Worm (Caenorhabditis elegans): ENCODE measurements around the gene gtsf-1.

gtsf-1 gene

ce11 chrIV:16860702-16861101 lies 4.9 kb upstream of the gtsf-1 start:
- TF ChIP-seq hnd-1 (tag; optimal IDR thresholded peaks at IDR 0.05) = no peak
- no peak for TF ChIP-seq B0310.2 (tag; optimal IDR thresholded peaks at IDR 0.05)
- TF ChIP-seq hmbx-1 (tag; optimal IDR thresholded peaks at IDR 0.05) = no peak

ce11 chrIV:16863431-16863895 lies 2.2 kb upstream of the gtsf-1 start, which contains the start of the genes mel-46 and lsy-13:
Gene mel-46 (minus strand): TSS chrIV:16863481.
Gene lsy-13 (plus strand): TSS chrIV:16863870.
- peak; percentile 75 for TF ChIP-seq pes-1 (GFP tag; IDR thresholded peaks at IDR 0.05)
- TF ChIP-seq F13C5.2 (tag; optimal IDR thresholded peaks at IDR 0.05) = peak; percentile 62
- TF ChIP-seq hmg-4 (GFP tag; optimal IDR thresholded peaks at IDR 0.05) = no peak
- no peak for TF ChIP-seq ets-7 (tag; optimal IDR thresholded peaks at IDR 0.05)
- 0 out of 2 replicates have a peak, but pooled peaks have one; percentile 59 for TF ChIP-seq sea-1 (GFP tag; conservative IDR thresholded peaks at IDR 0.05)
- no peak for TF ChIP-seq ama-1 (optimal IDR thresholded peaks at IDR 0.05)
- no peak for TF ChIP-seq tra-4 (tag; optimal IDR thresholded peaks at IDR 0.05)
- peak; percentile 46 for TF ChIP-seq ceh-36 (tag; optimal IDR thresholded peaks at IDR 0.05)
- peak; percentile 32; the same call in 1 of the 2 replicates for TF ChIP-seq tbx-37 (GFP tag; conservative IDR thresholded peaks at IDR 0.05)
- TF ChIP-seq hmbx-1 (tag; optimal IDR thresholded peaks at IDR 0.05) = no peak
- TF ChIP-seq ceh-13 (GFP tag; optimal IDR thresholded peaks at IDR 0.05) = peak; percentile 17
- peak; percentile 39 for TF ChIP-seq hnd-1 (tag; optimal IDR thresholded peaks at IDR 0.05)
- 0 out of 2 replicates have a peak, but pooled peaks have one; percentile 52 for TF ChIP-seq flt-1 (GFP tag; IDR thresholded peaks at IDR 0.05)
- 0 out of 2 replicates have a peak, but pooled peaks have one; percentile 29 for TF ChIP-seq scrt-1 (GFP tag; IDR thresholded peaks at IDR 0.05)
- TF ChIP-seq B0310.2 (tag; optimal IDR thresholded peaks at IDR 0.05) = peak; percentile 25
- TF ChIP-seq aly-1 (tag; optimal IDR thresholded peaks at IDR 0.05) = no peak
- peak; percentile 56; the same call in 1 of the 2 replicates for TF ChIP-seq tbx-11 (GFP tag; IDR thresholded peaks at IDR 0.05)

ce11 chrIV:16864876-16865275 lies 764 bp upstream of the gtsf-1 start:
- TF ChIP-seq flt-1 (GFP tag; IDR thresholded peaks at IDR 0.05) = no peak
- TF ChIP-seq pes-1 (GFP tag; IDR thresholded peaks at IDR 0.05) = no peak
- TF ChIP-seq B0310.2 (tag; optimal IDR thresholded peaks at IDR 0.05) = no peak
- TF ChIP-seq scrt-1 (GFP tag; IDR thresholded peaks at IDR 0.05) = no peak
- no peak for TF ChIP-seq tbx-37 (GFP tag; conservative IDR thresholded peaks at IDR 0.05)
- no peak for TF ChIP-seq hmg-4 (GFP tag; optimal IDR thresholded peaks at IDR 0.05)
- no peak for TF ChIP-seq aly-1 (tag; optimal IDR thresholded peaks at IDR 0.05)
- no peak for TF ChIP-seq hmbx-1 (tag; optimal IDR thresholded peaks at IDR 0.05)
- no peak for TF ChIP-seq tbx-11 (GFP tag; IDR thresholded peaks at IDR 0.05)
- TF ChIP-seq F13C5.2 (tag; optimal IDR thresholded peaks at IDR 0.05) = no peak
- TF ChIP-seq ama-1 (optimal IDR thresholded peaks at IDR 0.05) = no peak
- no peak for TF ChIP-seq ets-7 (tag; optimal IDR thresholded peaks at IDR 0.05)
- no peak for TF ChIP-seq hnd-1 (tag; optimal IDR thresholded peaks at IDR 0.05)
- TF ChIP-seq ceh-36 (tag; optimal IDR thresholded peaks at IDR 0.05) = no peak
- no peak for TF ChIP-seq tra-4 (tag; optimal IDR thresholded peaks at IDR 0.05)
- TF ChIP-seq sea-1 (GFP tag; conservative IDR thresholded peaks at IDR 0.05) = no peak

- TF ChIP-seq pes-1 (GFP tag; IDR thresholded peaks at IDR 0.05) = 0 out of 2 replicates have a peak, but pooled peaks have one; percentile 29
These were observed 847 bp downstream of the gtsf-1 start for ce11 chrIV:16866487-16866886.

ce11 chrIV:16867223-16867622 lies 1.6 kb downstream of the gtsf-1 start, which contains the start of gene T06A10.107:
Gene T06A10.107 (plus strand): TSS chrIV:16867523.
- TF ChIP-seq hmg-4 (GFP tag; optimal IDR thresholded peaks at IDR 0.05) (no peak), hmbx-1 (tag; optimal IDR thresholded peaks at IDR 0.05) (no peak), hnd-1 (tag; optimal IDR thresholded peaks at IDR 0.05) (no peak), tbx-37 (GFP tag; conservative IDR thresholded peaks at IDR 0.05) (no peak), ama-1 (optimal IDR thresholded peaks at IDR 0.05) (no peak), ceh-36 (tag; optimal IDR thresholded peaks at IDR 0.05) (no peak), scrt-1 (GFP tag; IDR thresholded peaks at IDR 0.05) (no peak), F13C5.2 (tag; optimal IDR thresholded peaks at IDR 0.05) (no peak), pes-1 (GFP tag; IDR thresholded peaks at IDR 0.05) (no peak), tbx-11 (GFP tag; IDR thresholded peaks at IDR 0.05) (no peak)

ce11 chrIV:16868900-16869299 lies 3.3 kb downstream of the gtsf-1 start, which contains the start of gene T06A10.106:
Gene T06A10.106 (minus strand): TSS chrIV:16869000.
- no peak for TF ChIP-seq hnd-1 (tag; optimal IDR thresholded peaks at IDR 0.05)
- TF ChIP-seq scrt-1 (GFP tag; IDR thresholded peaks at IDR 0.05) = no peak
- no peak for TF ChIP-seq ets-7 (tag; optimal IDR thresholded peaks at IDR 0.05)
- no peak for TF ChIP-seq flt-1 (GFP tag; IDR thresholded peaks at IDR 0.05)
- TF ChIP-seq tbx-11 (GFP tag; IDR thresholded peaks at IDR 0.05) = no peak
- no peak for TF ChIP-seq hmbx-1 (tag; optimal IDR thresholded peaks at IDR 0.05)
- no peak for TF ChIP-seq pes-1 (GFP tag; IDR thresholded peaks at IDR 0.05)
- TF ChIP-seq ceh-13 (GFP tag; optimal IDR thresholded peaks at IDR 0.05) = no peak
- TF ChIP-seq hmg-4 (GFP tag; optimal IDR thresholded peaks at IDR 0.05) = no peak
- TF ChIP-seq aly-1 (tag; optimal IDR thresholded peaks at IDR 0.05) = no peak
- no peak for TF ChIP-seq ama-1 (optimal IDR thresholded peaks at IDR 0.05)
- no peak for TF ChIP-seq F13C5.2 (tag; optimal IDR thresholded peaks at IDR 0.05)
- no peak for TF ChIP-seq ceh-36 (tag; optimal IDR thresholded peaks at IDR 0.05)
- TF ChIP-seq tbx-37 (GFP tag; conservative IDR thresholded peaks at IDR 0.05) = no peak
- TF ChIP-seq B0310.2 (tag; optimal IDR thresholded peaks at IDR 0.05) = no peak
- TF ChIP-seq sea-1 (GFP tag; conservative IDR thresholded peaks at IDR 0.05) = no peak
- TF ChIP-seq tra-4 (tag; optimal IDR thresholded peaks at IDR 0.05) = no peak

- TF ChIP-seq flt-1 (GFP tag; IDR thresholded peaks at IDR 0.05) = peak; percentile 47; the same call in 1 of the 2 replicates
- peak; percentile 53; the same call in 1 of the 2 replicates for TF ChIP-seq pes-1 (GFP tag; IDR thresholded peaks at IDR 0.05)
These were observed 16.8 kb downstream of the gtsf-1 start for ce11 chrIV:16882414-16882813.

ce11 chrIV:16888580-16888979 lies 22.9 kb downstream of the gtsf-1 start:
- no peak for TF ChIP-seq hmbx-1 (tag; optimal IDR thresholded peaks at IDR 0.05)
- no peak for TF ChIP-seq F13C5.2 (tag; optimal IDR thresholded peaks at IDR 0.05)
- no peak for TF ChIP-seq hnd-1 (tag; optimal IDR thresholded peaks at IDR 0.05)
- no peak for TF ChIP-seq ama-1 (optimal IDR thresholded peaks at IDR 0.05)
- no peak for TF ChIP-seq tbx-37 (GFP tag; conservative IDR thresholded peaks at IDR 0.05)
- TF ChIP-seq ets-7 (tag; optimal IDR thresholded peaks at IDR 0.05) = no peak
- no peak for TF ChIP-seq hmg-4 (GFP tag; optimal IDR thresholded peaks at IDR 0.05)
- TF ChIP-seq ceh-36 (tag; optimal IDR thresholded peaks at IDR 0.05) = no peak
- no peak for TF ChIP-seq scrt-1 (GFP tag; IDR thresholded peaks at IDR 0.05)
- no peak for TF ChIP-seq pes-1 (GFP tag; IDR thresholded peaks at IDR 0.05)

All from whole organism, early embryonic.